Worm (Caenorhabditis elegans): ENCODE results near the gene K06A4.7.

The K06A4.7 gene

DNA sequence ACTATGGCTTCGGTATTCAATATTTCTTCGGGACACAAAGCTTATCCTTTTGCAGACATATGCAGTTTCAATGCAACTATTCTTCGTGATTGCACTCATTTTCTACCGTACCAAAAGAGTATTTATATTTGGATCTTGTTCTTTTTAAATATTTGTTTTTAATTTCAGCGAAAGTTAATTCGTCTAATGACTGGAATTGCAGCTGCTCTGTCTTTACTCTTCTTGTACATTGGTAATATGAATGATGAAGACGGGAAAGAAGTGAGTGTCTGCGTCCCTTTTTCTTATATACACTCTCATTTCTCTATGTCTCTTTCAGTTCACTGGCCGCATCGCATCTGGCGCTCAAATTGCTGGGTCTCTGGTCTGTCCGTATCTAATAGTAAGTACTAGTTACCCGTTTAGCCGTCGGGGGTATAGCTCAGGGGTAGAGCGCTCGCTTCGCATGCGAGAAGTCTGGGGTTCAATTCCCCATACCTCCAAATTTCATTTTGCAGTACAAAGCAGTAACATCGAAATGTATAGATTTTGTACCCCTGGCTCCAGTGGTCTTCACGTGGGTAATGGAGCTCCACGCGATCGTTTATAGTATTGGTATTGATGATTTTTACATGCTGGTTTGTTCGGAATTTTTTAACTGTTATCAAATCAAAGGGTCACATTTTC is 12.0 kb upstream of the K06A4.7 start:
- TF ChIP-seq dpl-1 (GFP tag; optimal IDR thresholded peaks at IDR 0.05): no peak
- TF ChIP-seq chd-7 (tag; optimal IDR thresholded peaks at IDR 0.05): peak; percentile 79
- no peak for TF ChIP-seq mel-28 (tag; optimal IDR thresholded peaks at IDR 0.05; ENCODE audit: borderline replicate concordance)
- peak; percentile 90 for TF ChIP-seq egl-44 (GFP tag; IDR thresholded peaks at IDR 0.05)
- TF ChIP-seq repo-1 (tag; optimal IDR thresholded peaks at IDR 0.05): peak; percentile 74
- TF ChIP-seq C17E4.6 (GFP tag; IDR thresholded peaks at IDR 0.05): no peak
- peak; percentile 70 for TF ChIP-seq ztf-26 (tag; optimal IDR thresholded peaks at IDR 0.05)
- peak; percentile 81 for TF ChIP-seq ZK185.1 (tag; optimal IDR thresholded peaks at IDR 0.05; ENCODE audit: poor library complexity, severe bottlenecking)
- TF ChIP-seq Y95B8A.8 (GFP tag; IDR thresholded peaks at IDR 0.05): no peak
- TF ChIP-seq rcor-1 (GFP tag; IDR thresholded peaks at IDR 0.05): peak; percentile 78
- TF ChIP-seq madf-6 (GFP tag; IDR thresholded peaks at IDR 0.05): peak; percentile 67
- TF ChIP-seq nfya-1 (tag; optimal IDR thresholded peaks at IDR 0.05; ENCODE audit: borderline replicate concordance, insufficient read depth): no peak
- TF ChIP-seq ceh-40 (GFP tag; IDR thresholded peaks at IDR 0.05): 0 out of 2 replicates have a peak, but pooled peaks have one; percentile 70
- no peak for TF ChIP-seq F57C9.4 (tag; optimal IDR thresholded peaks at IDR 0.05)
- TF ChIP-seq B0261.1 (tag; optimal IDR thresholded peaks at IDR 0.05): peak; percentile 95
- TF ChIP-seq ztf-18 (tag; optimal IDR thresholded peaks at IDR 0.05): peak; percentile 78
- peak; percentile 66 for TF ChIP-seq fkh-3 (tag; optimal IDR thresholded peaks at IDR 0.05)
- no peak for TF ChIP-seq B0019.2 (GFP tag; conservative IDR thresholded peaks at IDR 0.05)
- TF ChIP-seq hlh-26 (GFP tag; conservative IDR thresholded peaks at IDR 0.05): no peak
- peak; percentile 46 for TF ChIP-seq T26A5.8 (tag; optimal IDR thresholded peaks at IDR 0.05)
- no peak for TF ChIP-seq Y67H2A.10 (GFP tag; conservative IDR thresholded peaks at IDR 0.05)
- TF ChIP-seq ccch-3 (GFP tag; optimal IDR thresholded peaks at IDR 0.05): no peak
- no peak for TF ChIP-seq unc-62 (GFP tag; optimal IDR thresholded peaks at IDR 0.05)
- peak; percentile 92 for TF ChIP-seq zim-3 (tag; optimal IDR thresholded peaks at IDR 0.05)
- peak; percentile 70 for TF ChIP-seq ekl-4 (GFP tag; IDR thresholded peaks at IDR 0.05)
- no peak for TF ChIP-seq aptf-2 (GFP tag; conservative IDR thresholded peaks at IDR 0.05)
- TF ChIP-seq egl-18 (GFP tag; IDR thresholded peaks at IDR 0.05): peak; percentile 83; the same call in 1 of the 2 replicates
- no peak for TF ChIP-seq nhr-179 (tag; optimal IDR thresholded peaks at IDR 0.05)
- peak; percentile 45 for TF ChIP-seq K12H6.12 (tag; optimal IDR thresholded peaks at IDR 0.05)
- no peak for TF ChIP-seq lin-40 (tag; optimal IDR thresholded peaks at IDR 0.05)
- TF ChIP-seq madf-8 (GFP tag; conservative IDR thresholded peaks at IDR 0.05): no peak
- peak; percentile 92; the same call in 1 of the 2 replicates for TF ChIP-seq nhr-120 (GFP tag; IDR thresholded peaks at IDR 0.05)
- peak; percentile 55 for TF ChIP-seq ceh-79 (tag; optimal IDR thresholded peaks at IDR 0.05)
- 0 out of 2 replicates have a peak, but pooled peaks have one; percentile 77 for TF ChIP-seq aptf-3 (GFP tag; IDR thresholded peaks at IDR 0.05)
- no peak for TF ChIP-seq attf-3 (GFP tag; conservative IDR thresholded peaks at IDR 0.05)
- peak; percentile 22 to 82 for TF ChIP-seq rec-8 (tag; optimal IDR thresholded peaks at IDR 0.05)
- peak; percentile 87 for TF ChIP-seq lin-26 (GFP tag; IDR thresholded peaks at IDR 0.05)
- TF ChIP-seq atf-7 (tag; optimal IDR thresholded peaks at IDR 0.05): peak; percentile 64
- peak; percentile 49 for TF ChIP-seq T07F8.4 (tag; optimal IDR thresholded peaks at IDR 0.05)
- peak; percentile 88 for TF ChIP-seq snpc-1.1 (tag; optimal IDR thresholded peaks at IDR 0.05; ENCODE audit: insufficient read depth)
- peak; percentile 67 for TF ChIP-seq snpc-1.3 (tag; optimal IDR thresholded peaks at IDR 0.05; ENCODE audit: insufficient read depth)
- no peak for TF ChIP-seq bed-2 (GFP tag; IDR thresholded peaks at IDR 0.05)
- no peak for TF ChIP-seq sea-2 (GFP tag; IDR thresholded peaks at IDR 0.05)
- peak; percentile 96 for TF ChIP-seq tbp1 (GFP tag; optimal IDR thresholded peaks at IDR 0.05)
- TF ChIP-seq F33H1.4 (GFP tag; IDR thresholded peaks at IDR 0.05): 0 out of 2 replicates have a peak, but pooled peaks have one; percentile 11
- peak; percentile 74 for TF ChIP-seq die-1 (tag; optimal IDR thresholded peaks at IDR 0.05)
- TF ChIP-seq ceh-27 (GFP tag; optimal IDR thresholded peaks at IDR 0.05): peak; percentile 65

Data from whole organism, young adult.